Worm (Caenorhabditis elegans) whole organism, L4 larva: ENCODE measurements around the gene R186.8.
A peak's percentile ranks its signal among the peaks of the same experiment; 100 is the strongest.

Experiments used
- F37D6.2 ChIP-seq: sonication (generic microtip); optimal IDR thresholded peaks from 2 replicates; lab custom pipeline; 2016; ENCODE audit warnings: mild to moderate bottlenecking, missing genetic modification characterization, missing compliant biosample characterization
- F44E2.7 ChIP-seq: fragments of 200-800 bp; sonication (Bioruptor generic); IDR thresholded peaks from 2 replicates; pipeline ENCODE4 v2.1.2; 2022; ENCODE audit warnings: missing genetic modification characterization, missing compliant biosample characterization
- F49E8.2 ChIP-seq: sonication (generic microtip); optimal IDR thresholded peaks from 2 replicates; lab custom pipeline; 2016; ENCODE audit warnings: missing compliant biosample characterization, mild to moderate bottlenecking, missing genetic modification characterization, borderline replicate concordance
- T20F7.1 ChIP-seq: fragments of 200-800 bp; sonication (Bioruptor generic); optimal IDR thresholded peaks from 2 replicates; lab custom pipeline; 2018; ENCODE audit warnings: mild to moderate bottlenecking, missing genetic modification characterization, missing compliant biosample characterization
- ZK546.5 ChIP-seq, 2 experiments: sonication (generic microtip); optimal IDR thresholded peaks; 2 replicates each; lab custom pipeline; 2017; ENCODE audit warnings: missing biosample characterization in 2 of 2, missing genetic modification characterization in 2 of 2
- ama-1 ChIP-seq: fragments of 150-350 bp; optimal IDR thresholded peaks from 2 replicates; lab custom pipeline; 2014; ENCODE audit warnings: inconsistent platforms, mixed read lengths
- ceh-20 ChIP-seq: fragments of 200-800 bp; sonication (Bioruptor generic); IDR thresholded peaks from 2 replicates; pipeline ENCODE4 v1.3.6; 2022; ENCODE audit warnings: missing genetic modification reagents, missing genetic modification characterization, missing compliant biosample characterization
- ceh-28 ChIP-seq: fragments of 150-350 bp; optimal IDR thresholded peaks from 2 replicates; lab custom pipeline; 2014; ENCODE audit warnings: missing biosample characterization, missing genetic modification reagents, missing genetic modification characterization
- ceh-62 ChIP-seq: sonication (generic microtip); optimal IDR thresholded peaks from 2 replicates; lab custom pipeline; 2017; ENCODE audit warnings: missing biosample characterization, missing genetic modification characterization
- cey-2 ChIP-seq: sonication (generic microtip); optimal IDR thresholded peaks from 3 replicates; lab custom pipeline; 2017; ENCODE audit warnings: missing genetic modification characterization, mild to moderate bottlenecking, missing compliant biosample characterization, antibody characterized with exemption, borderline replicate concordance; ENCODE audit not compliant: insufficient read depth
- daf-19 ChIP-seq: fragments of 200-800 bp; sonication (Bioruptor generic); conservative IDR thresholded peaks from 2 replicates; pipeline ENCODE4 v1.3.6; 2022; ENCODE audit warnings: missing genetic modification characterization, missing compliant biosample characterization
- dmd-6 ChIP-seq: fragments of 200-800 bp; sonication (Bioruptor generic); IDR thresholded peaks from 2 replicates; pipeline ENCODE4 v1.3.6; 2022; ENCODE audit warnings: missing genetic modification reagents, missing genetic modification characterization, missing compliant biosample characterization
- dpl-1 ChIP-seq: fragments of 150-350 bp; optimal IDR thresholded peaks from 2 replicates; lab custom pipeline; 2014; ENCODE audit warnings: missing biosample characterization, missing genetic modification reagents, missing genetic modification characterization
- duxl-1 ChIP-seq: sonication (generic microtip); optimal IDR thresholded peaks from 2 replicates; lab custom pipeline; 2016; ENCODE audit warnings: mild to moderate bottlenecking, missing genetic modification characterization, moderate library complexity, missing compliant biosample characterization; ENCODE audit not compliant: poor library complexity
- dve-1 ChIP-seq: sonication (generic microtip); optimal IDR thresholded peaks from 2 replicates; lab custom pipeline; 2017; ENCODE audit warnings: antibody characterized with exemption, mild to moderate bottlenecking, missing genetic modification characterization, missing compliant biosample characterization; ENCODE audit not compliant: insufficient read depth
- fos-1 ChIP-seq: fragments of 150-350 bp; optimal IDR thresholded peaks from 2 replicates; lab custom pipeline; 2014; ENCODE audit warnings: missing biosample characterization, missing genetic modification characterization
- gei-8 ChIP-seq: fragments of 200-800 bp; sonication (Bioruptor generic); optimal IDR thresholded peaks from 2 replicates; lab custom pipeline; 2018; ENCODE audit warnings: mild to moderate bottlenecking, missing genetic modification characterization, missing compliant biosample characterization
- hif-1 ChIP-seq, 2 experiments: sonication (generic microtip); optimal IDR thresholded peaks; 2 replicates each; lab custom pipeline; 2016 to 2017; ENCODE audit warnings: missing compliant biosample characterization in 2 of 2, missing genetic modification characterization in 2 of 2, missing genetic modification reagents in 2 of 2, missing genotype in 2 of 2, mild to moderate bottlenecking in 1 of 2
- hlh-30 ChIP-seq: sonication (generic microtip); optimal IDR thresholded peaks from 2 replicates; lab custom pipeline; 2017; ENCODE audit warnings: antibody characterized with exemption, mild to moderate bottlenecking, missing genetic modification characterization, missing compliant biosample characterization; ENCODE audit not compliant: insufficient read depth
- hmg-1.1 ChIP-seq: fragments of 200-800 bp; sonication (Bioruptor generic); IDR thresholded peaks from 2 replicates; pipeline ENCODE4 v1.3.6; 2022; ENCODE audit warnings: missing genetic modification reagents, missing genetic modification characterization, missing compliant biosample characterization
- lin-15B ChIP-seq: fragments of 150-350 bp; sonication (generic microtip); optimal IDR thresholded peaks from 3 replicates; lab custom pipeline; 2014; ENCODE audit warnings: missing biosample characterization, missing genetic modification characterization
- lin-39 ChIP-seq: fragments of 150-350 bp; optimal IDR thresholded peaks from 2 replicates; lab custom pipeline; 2014; ENCODE audit warnings: missing biosample characterization, missing genetic modification reagents, missing genetic modification characterization
- lir-3 ChIP-seq: sonication (generic microtip); optimal IDR thresholded peaks from 2 replicates; lab custom pipeline; 2016; ENCODE audit warnings: mild to moderate bottlenecking, missing genetic modification characterization, missing compliant biosample characterization
- lsy-2 ChIP-seq, 2 experiments: fragments of 150-350 bp in 1 of 2; sonication (generic microtip) in 1 of 2; optimal IDR thresholded peaks; 2 replicates each; lab custom pipeline; 2014 to 2017; ENCODE audit warnings: missing biosample characterization in 2 of 2, missing genetic modification characterization in 2 of 2
- madf-5 ChIP-seq, 2 experiments: fragments of 200-800 bp; sonication (Bioruptor generic); IDR thresholded peaks; 2 replicates each; pipeline ENCODE4 v1.3.6; 2022; ENCODE audit warnings: missing compliant biosample characterization in 2 of 2, missing genetic modification characterization in 2 of 2
- mes-2 ChIP-seq: sonication (generic microtip); optimal IDR thresholded peaks from 2 replicates; lab custom pipeline; 2016; ENCODE audit warnings: missing genotype, mild to moderate bottlenecking, missing genetic modification characterization, missing compliant biosample characterization; ENCODE audit not compliant: poor library complexity, severe bottlenecking
- mxl-2 ChIP-seq: fragments of 200-800 bp; sonication (Bioruptor generic); conservative IDR thresholded peaks from 2 replicates; pipeline ENCODE4 v1.3.6; 2022; ENCODE audit warnings: missing genetic modification reagents, missing genetic modification characterization, missing compliant biosample characterization
- nhr-102 ChIP-seq: sonication (generic microtip); optimal IDR thresholded peaks from 2 replicates; lab custom pipeline; 2016; ENCODE audit warnings: mild to moderate bottlenecking, missing genetic modification characterization, moderate library complexity, missing compliant biosample characterization
- nhr-237 ChIP-seq: sonication (generic microtip); optimal IDR thresholded peaks from 2 replicates; lab custom pipeline; 2017; ENCODE audit warnings: missing biosample characterization, missing genetic modification characterization
- nhr-42 ChIP-seq: fragments of 200-800 bp; sonication (Bioruptor generic); IDR thresholded peaks from 2 replicates; pipeline ENCODE4 v1.3.6; 2022; ENCODE audit warnings: missing genetic modification characterization, missing compliant biosample characterization
- nhr-48 ChIP-seq: sonication (generic microtip); optimal IDR thresholded peaks from 2 replicates; lab custom pipeline; 2016; ENCODE audit warnings: mild to moderate bottlenecking, missing genetic modification characterization, missing compliant biosample characterization
- nhr-76 ChIP-seq: fragments of 150-350 bp; optimal IDR thresholded peaks from 2 replicates; lab custom pipeline; 2014; ENCODE audit warnings: missing biosample characterization, missing genetic modification characterization
- php-3 ChIP-seq: fragments of 200-800 bp; sonication (Bioruptor generic); IDR thresholded peaks from 2 replicates; pipeline ENCODE4 v1.3.6; 2022; ENCODE audit warnings: missing genetic modification reagents, missing genetic modification characterization, missing compliant biosample characterization
- rbr-2 ChIP-seq: sonication (generic microtip); optimal IDR thresholded peaks from 2 replicates; lab custom pipeline; 2016; ENCODE audit warnings: missing genotype, missing genetic modification characterization, missing compliant biosample characterization
- saeg-2 ChIP-seq: fragments of 200-800 bp; sonication (Bioruptor generic); IDR thresholded peaks from 2 replicates; pipeline ENCODE4 v1.3.6; 2022; ENCODE audit warnings: missing genetic modification reagents, missing genetic modification characterization, missing compliant biosample characterization
- sdz-12 ChIP-seq: fragments of 200-800 bp; sonication (Bioruptor generic); optimal IDR thresholded peaks from 2 replicates; lab custom pipeline; 2018; ENCODE audit warnings: mild to moderate bottlenecking, missing genetic modification characterization, missing compliant biosample characterization
- set-16 ChIP-seq: fragments of 200-800 bp; sonication (Bioruptor generic); IDR thresholded peaks from 2 replicates; pipeline ENCODE4 v1.3.6; 2022; ENCODE audit warnings: missing genetic modification reagents, missing genetic modification characterization, missing compliant biosample characterization
- skn-1 ChIP-seq: fragments of 150-350 bp; optimal IDR thresholded peaks from 2 replicates; lab custom pipeline; 2014; ENCODE audit warnings: missing biosample characterization, missing genetic modification characterization
- snpc-4 ChIP-seq: fragments of 150-350 bp; optimal IDR thresholded peaks from 2 replicates; lab custom pipeline; 2014; ENCODE audit warnings: missing biosample characterization, missing genetic modification characterization
- spr-1 ChIP-seq: sonication (generic microtip); optimal IDR thresholded peaks from 2 replicates; lab custom pipeline; 2016; ENCODE audit warnings: mild to moderate bottlenecking, missing genetic modification characterization, missing compliant biosample characterization
- spr-3 ChIP-seq: fragments of 200-800 bp; sonication (Bioruptor generic); optimal IDR thresholded peaks from 2 replicates; lab custom pipeline; 2018; ENCODE audit warnings: mild to moderate bottlenecking, missing genetic modification characterization, missing compliant biosample characterization
- tag-97 ChIP-seq: fragments of 200-800 bp; sonication (Bioruptor generic); IDR thresholded peaks from 2 replicates; pipeline ENCODE4 v1.3.6; 2022; ENCODE audit warnings: missing genetic modification characterization, missing compliant biosample characterization
- tra-1 ChIP-seq: fragments of 200-800 bp; sonication (Bioruptor generic); IDR thresholded peaks from 2 replicates; pipeline ENCODE4 v1.3.6; 2022; ENCODE audit warnings: missing genetic modification reagents, missing genetic modification characterization, missing compliant biosample characterization
- unc-62 ChIP-seq, 3 experiments: fragments of 150-350 bp in 1 of 3; sonication (generic microtip); optimal IDR thresholded peaks in 2 of 3; peaks in 1 of 3; 1 replicate in 1 of 3; 2 replicates in 2 of 3; lab custom pipeline; 2014 to 2017; ENCODE audit warnings: missing biosample characterization in 3 of 3, missing genetic modification characterization in 3 of 3, missing genetic modification reagents in 3 of 3, missing genotype in 1 of 3
- vab-7 ChIP-seq: fragments of 200-800 bp; sonication (Bioruptor generic); IDR thresholded peaks from 2 replicates; pipeline ENCODE4 v1.3.6; 2022; ENCODE audit warnings: missing genetic modification reagents, missing genetic modification characterization, missing compliant biosample characterization
- zag-1 ChIP-seq: fragments of 150-350 bp; optimal IDR thresholded peaks from 2 replicates; lab custom pipeline; 2014; ENCODE audit warnings: missing biosample characterization, missing genetic modification characterization
- zfp-2 ChIP-seq: sonication (generic microtip); optimal IDR thresholded peaks from 2 replicates; lab custom pipeline; 2016; ENCODE audit warnings: mild to moderate bottlenecking, missing genetic modification characterization, missing compliant biosample characterization
- zfp-3 ChIP-seq: fragments of 200-800 bp; sonication (Bioruptor generic); conservative IDR thresholded peaks from 2 replicates; pipeline ENCODE4 v1.3.6; 2022; ENCODE audit warnings: missing genetic modification reagents, missing genetic modification characterization, missing compliant biosample characterization
- zip-11 ChIP-seq: fragments of 200-800 bp; sonication (Bioruptor generic); IDR thresholded peaks from 2 replicates; pipeline ENCODE4 v1.3.6; 2022; ENCODE audit warnings: missing genetic modification characterization, missing compliant biosample characterization
- zip-2 ChIP-seq: fragments of 150-350 bp; optimal IDR thresholded peaks from 2 replicates; lab custom pipeline; 2014; ENCODE audit warnings: missing biosample characterization, missing genetic modification characterization
- ztf-7 ChIP-seq: fragments of 150-350 bp; optimal IDR thresholded peaks from 2 replicates; lab custom pipeline; 2014; ENCODE audit warnings: missing biosample characterization, missing genetic modification characterization

The R186.8 gene

DNA sequence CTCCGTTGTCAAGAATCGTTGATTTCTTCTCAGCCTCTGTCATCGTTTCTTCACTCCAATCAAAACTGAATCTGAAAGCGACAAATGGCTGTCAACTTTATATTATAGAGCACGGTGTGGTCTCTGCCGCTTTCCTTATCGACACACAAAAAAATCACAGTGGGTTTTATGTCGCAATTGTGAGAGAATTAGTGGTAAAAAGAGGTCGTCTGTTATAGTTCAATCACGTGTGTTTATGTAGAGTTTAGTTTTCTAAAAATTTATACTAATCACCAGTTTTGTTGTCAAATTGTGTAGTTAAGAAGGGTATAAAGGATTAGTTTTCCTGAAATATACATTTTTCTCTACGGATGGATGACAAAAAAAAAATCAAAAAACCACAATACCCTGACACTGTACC, 32.8 kb downstream of the R186.8 start, which contains the start of gene T16G1.7 (continued):
- TF ChIP-seq daf-19 (GFP tag; lab: Robert Waterston, UW) (no peak), fos-1 (tag; lab: Kevin White, UChicago) (no peak), lin-15B (tag; lab: Kevin White, UChicago) (no peak), hif-1 (tag; optimal IDR thresholded peaks at IDR 0.05; lab: Kevin White, UChicago) (no peak), ama-1 (lab: Kevin White, UChicago) (no peak), zag-1 (tag; lab: Kevin White, UChicago) (no peak), T20F7.1 (GFP tag; lab: Kevin White, UChicago) (peak; percentile 13), gei-8 (GFP tag; lab: Kevin White, UChicago) (no peak), sdz-12 (no peak), nhr-237 (tag; lab: Kevin White, UChicago) (no peak), nhr-48 (tag; lab: Kevin White, UChicago) (no peak), nhr-102 (tag; lab: Kevin White, UChicago) (peak; percentile 66), tra-1 (0 out of 2 replicates have a peak, but pooled peaks have one; percentile 42), tag-97 (no peak), vab-7 (GFP tag; lab: Robert Waterston, UW) (no peak), ztf-7 (tag; lab: Kevin White, UChicago) (no peak), lir-3 (tag; lab: Kevin White, UChicago) (no peak), set-16 (no peak), mes-2 (tag; lab: Kevin White, UChicago) (no peak), dve-1 (tag; lab: Kevin White, UChicago) (peak; percentile 76), unc-62 (GFP tag; optimal IDR thresholded peaks at IDR 0.05 in 1 of 2; lab: Kevin White, UChicago) (peak in 1 of 2 experiments; percentile 26), unc-62 (tag; optimal IDR thresholded peaks at IDR 0.05; lab: Kevin White, UChicago) (no peak), hmg-1.1 (GFP tag; lab: Robert Waterston, UW) (no peak), dmd-6 (GFP tag; lab: Robert Waterston, UW) (peak; percentile 96), nhr-76 (tag; lab: Kevin White, UChicago) (no peak), ZK546.5 (tag; optimal IDR thresholded peaks at IDR 0.05; lab: Kevin White, UChicago) (no peak), skn-1 (tag; lab: Kevin White, UChicago) (no peak), ceh-20 (GFP tag; lab: Robert Waterston, UW) (no peak), dpl-1 (GFP tag; lab: Kevin White, UChicago) (no peak), spr-1 (no peak), F49E8.2 (tag; lab: Kevin White, UChicago) (no peak), php-3 (peak; percentile 68; the same call in 1 of the 2 replicates), duxl-1 (tag; lab: Kevin White, UChicago) (no peak), zfp-2 (no peak), zfp-3 (GFP tag; lab: Robert Waterston, UW) (no peak), hlh-30 (tag; lab: Kevin White, UChicago) (peak; percentile 15), rbr-2 (no peak), ceh-28 (tag; lab: Kevin White, UChicago) (no peak), snpc-4 (tag; lab: Kevin White, UChicago) (no peak), madf-5 (GFP tag; IDR thresholded peaks at IDR 0.05; lab: Robert Waterston, UW) (no peak), cey-2 (tag; lab: Kevin White, UChicago) (no peak), nhr-42 (GFP tag; lab: Robert Waterston, UW) (no peak), saeg-2 (GFP tag; lab: Robert Waterston, UW) (no peak), lin-39 (tag; lab: Kevin White, UChicago) (no peak), F44E2.7 (GFP tag; lab: Robert Waterston, UW) (no peak), lsy-2 (tag; optimal IDR thresholded peaks at IDR 0.05; lab: Kevin White, UChicago) (no peak), F37D6.2 (tag; lab: Kevin White, UChicago) (no peak), mxl-2 (GFP tag; lab: Robert Waterston, UW) (no peak), ceh-62 (no peak), zip-2 (tag; lab: Kevin White, UChicago) (no peak), spr-3 (GFP tag; lab: Kevin White, UChicago) (no peak), zip-11 (GFP tag; lab: Robert Waterston, UW) (no peak)
